Worm (Caenorhabditis elegans) whole organism, late embryonic: ENCODE results near the gene K02A6.3.

Experiments
- T23F11.4 ChIP-seq: fragments of 200-800 bp; sonication (Bioruptor generic); optimal IDR thresholded peaks from 2 replicates; lab custom pipeline; 2018; ENCODE audit warnings: mild to moderate bottlenecking, missing genetic modification characterization, missing compliant biosample characterization
- ama-1 ChIP-seq: fragments of 150-350 bp; optimal IDR thresholded peaks from 2 replicates; lab custom pipeline; 2014
- che-1 ChIP-seq: sonication (generic microtip); optimal IDR thresholded peaks from 2 replicates; lab custom pipeline; 2016; ENCODE audit warnings: mild to moderate bottlenecking, missing genetic modification characterization, missing compliant biosample characterization
- nhr-11 ChIP-seq: fragments of 150-350 bp; optimal IDR thresholded peaks from 2 replicates; lab custom pipeline; 2014; ENCODE audit warnings: missing biosample characterization, missing genetic modification characterization
- nhr-232 ChIP-seq: sonication (generic microtip); optimal IDR thresholded peaks from 2 replicates; lab custom pipeline; 2016; ENCODE audit warnings: missing genetic modification characterization, missing compliant biosample characterization
- npax-4 ChIP-seq: sonication (generic microtip); optimal IDR thresholded peaks from 2 replicates; lab custom pipeline; 2016; ENCODE audit warnings: missing genetic modification characterization, missing compliant biosample characterization
- pha-2 ChIP-seq: sonication (generic microtip); optimal IDR thresholded peaks from 2 replicates; lab custom pipeline; 2017; ENCODE audit warnings: mild to moderate bottlenecking, missing genetic modification characterization, missing compliant biosample characterization
- rnt-1 ChIP-seq: sonication (generic microtip); optimal IDR thresholded peaks from 2 replicates; lab custom pipeline; 2016; ENCODE audit warnings: missing genetic modification characterization, missing compliant biosample characterization
- sox-2 ChIP-seq: fragments of 200-800 bp; sonication (Bioruptor generic); IDR thresholded peaks from 2 replicates; pipeline ENCODE4 v1.3.6; 2022; ENCODE audit warnings: missing genetic modification reagents, missing genetic modification characterization, missing compliant biosample characterization
- sox-4 ChIP-seq: sonication (generic microtip); optimal IDR thresholded peaks from 2 replicates; lab custom pipeline; 2017; ENCODE audit warnings: mild to moderate bottlenecking, missing genetic modification characterization, inconsistent platforms, missing compliant biosample characterization

DNA sequence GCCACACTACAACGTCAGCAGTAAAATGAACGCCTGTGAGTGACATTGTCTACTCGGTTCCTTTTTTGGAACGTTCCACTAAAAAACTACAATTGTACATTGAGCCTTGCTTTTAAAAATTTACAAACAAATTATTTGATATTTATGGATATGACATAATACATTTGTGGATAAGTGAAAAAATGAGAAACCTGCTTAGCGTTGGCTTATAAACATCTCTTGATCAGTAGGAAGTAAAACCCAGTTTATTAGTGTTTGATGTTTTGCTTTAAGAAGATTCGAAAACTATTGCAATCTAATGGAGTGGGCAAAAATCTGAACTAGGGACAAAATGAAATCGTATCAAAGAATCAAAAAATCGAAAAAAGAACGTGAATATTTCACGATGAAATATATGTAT lies 14.8 kb downstream of the K02A6.3 start:
- TF ChIP-seq T23F11.4 (GFP tag; lab: Kevin White, UChicago) (no peak), npax-4 (tag; lab: Kevin White, UChicago) (no peak), ama-1 (lab: Kevin White, UChicago) (no peak), pha-2 (tag; lab: Kevin White, UChicago) (no peak), sox-2 (GFP tag; lab: Robert Waterston, UW) (no peak), rnt-1 (tag; lab: Kevin White, UChicago) (no peak), sox-4 (tag; lab: Kevin White, UChicago) (no peak), che-1 (no peak), nhr-11 (tag; lab: Kevin White, UChicago) (no peak), nhr-232 (tag; lab: Kevin White, UChicago) (no peak)
